Worm (Caenorhabditis elegans) whole organism, young adult: ENCODE data around the gene ugt-21.

Experiments used
- B0035.1 ChIP-seq: sonication (generic microtip); optimal IDR thresholded peaks from 2 replicates; lab custom pipeline; 2016; ENCODE audit warnings: missing genetic modification characterization, mild to moderate bottlenecking, missing compliant biosample characterization, missing genotype, missing genetic modification reagents
- B0261.1 ChIP-seq: sonication (generic microtip); optimal IDR thresholded peaks from 2 replicates; lab custom pipeline; 2016; ENCODE audit warnings: mild to moderate bottlenecking, missing genetic modification characterization, moderate library complexity, missing compliant biosample characterization
- C06A6.2 ChIP-seq: fragments of 200-800 bp; sonication (Bioruptor generic); conservative IDR thresholded peaks from 2 replicates; pipeline ENCODE4 v1.3.6; 2022; ENCODE audit warnings: missing genetic modification characterization, missing compliant biosample characterization
- C17E4.6 ChIP-seq: fragments of 200-800 bp; sonication (Bioruptor generic); IDR thresholded peaks from 2 replicates; pipeline ENCODE4 v1.3.6; 2022; ENCODE audit warnings: missing genetic modification reagents, missing genetic modification characterization, missing compliant biosample characterization
- D2030.7 ChIP-seq: fragments of 200-800 bp; sonication (Bioruptor generic); IDR thresholded peaks from 2 replicates; pipeline ENCODE4 v1.3.6; 2022; ENCODE audit warnings: missing genetic modification reagents, missing genetic modification characterization, missing compliant biosample characterization
- F22D6.2 ChIP-seq: sonication (generic microtip); optimal IDR thresholded peaks from 2 replicates; lab custom pipeline; 2016; ENCODE audit warnings: mild to moderate bottlenecking, missing genetic modification characterization, missing compliant biosample characterization
- F39B2.1 ChIP-seq: fragments of 200-800 bp; sonication (Bioruptor generic); IDR thresholded peaks from 2 replicates; pipeline ENCODE4 v1.3.6; 2022; ENCODE audit warnings: missing genetic modification reagents, missing genetic modification characterization, missing compliant biosample characterization
- F57A8.1 ChIP-seq: fragments of 200-800 bp; sonication (Bioruptor generic); optimal IDR thresholded peaks from 2 replicates; lab custom pipeline; 2018; ENCODE audit warnings: mild to moderate bottlenecking, missing genetic modification characterization, moderate library complexity, missing compliant biosample characterization
- K11D2.4 ChIP-seq: fragments of 200-800 bp; sonication (Bioruptor generic); IDR thresholded peaks from 2 replicates; pipeline ENCODE4 v1.3.6; 2022; ENCODE audit warnings: missing genetic modification reagents, missing genetic modification characterization, missing compliant biosample characterization
- T26A5.8 ChIP-seq: sonication (generic microtip); optimal IDR thresholded peaks from 2 replicates; lab custom pipeline; 2016; ENCODE audit warnings: missing genetic modification characterization, missing compliant biosample characterization
- Y67H2A.10 ChIP-seq: fragments of 200-800 bp; sonication (Bioruptor generic); conservative IDR thresholded peaks from 2 replicates; pipeline ENCODE4 v1.3.6; 2022; ENCODE audit warnings: missing genetic modification reagents, missing genetic modification characterization, missing compliant biosample characterization
- Y95B8A.8 ChIP-seq: fragments of 200-800 bp; sonication (Bioruptor generic); IDR thresholded peaks from 2 replicates; pipeline ENCODE4 v1.3.6; 2022; ENCODE audit warnings: missing genetic modification reagents, missing genetic modification characterization, missing compliant biosample characterization
- ZK185.1 ChIP-seq: sonication (generic microtip); optimal IDR thresholded peaks from 2 replicates; lab custom pipeline; 2016; ENCODE audit warnings: mild to moderate bottlenecking, missing genetic modification characterization, missing compliant biosample characterization; ENCODE audit not compliant: poor library complexity, severe bottlenecking
- athp-1 ChIP-seq: sonication (generic microtip); optimal IDR thresholded peaks from 2 replicates; lab custom pipeline; 2017; ENCODE audit warnings: mild to moderate bottlenecking, missing genetic modification characterization, missing compliant biosample characterization
- ceh-27 ChIP-seq: fragments of 200-800 bp; sonication (Bioruptor generic); optimal IDR thresholded peaks from 2 replicates; lab custom pipeline; 2018; ENCODE audit warnings: mild to moderate bottlenecking, missing genetic modification characterization, moderate library complexity, missing compliant biosample characterization
- ceh-79 ChIP-seq: sonication (generic microtip); optimal IDR thresholded peaks from 2 replicates; lab custom pipeline; 2017; ENCODE audit warnings: mild to moderate bottlenecking, missing genetic modification characterization, missing compliant biosample characterization
- dpl-1 ChIP-seq: fragments of 150-350 bp; optimal IDR thresholded peaks from 2 replicates; lab custom pipeline; 2014; ENCODE audit warnings: missing biosample characterization, missing genetic modification reagents, missing genetic modification characterization
- egl-44 ChIP-seq: fragments of 200-800 bp; sonication (Bioruptor generic); IDR thresholded peaks from 2 replicates; pipeline ENCODE4 v1.3.6; 2022; ENCODE audit warnings: missing genetic modification reagents, missing genetic modification characterization, missing compliant biosample characterization
- fkh-3 ChIP-seq: sonication (generic microtip); optimal IDR thresholded peaks from 2 replicates; lab custom pipeline; 2016; ENCODE audit warnings: mild to moderate bottlenecking, missing genetic modification characterization, missing compliant biosample characterization
- hlh-12 ChIP-seq: sonication (generic microtip); optimal IDR thresholded peaks from 2 replicates; lab custom pipeline; 2016; ENCODE audit warnings: missing genetic modification characterization, missing compliant biosample characterization
- hmg-20 ChIP-seq: fragments of 200-800 bp; sonication (Bioruptor generic); IDR thresholded peaks from 2 replicates; pipeline ENCODE4 v1.3.6; 2022; ENCODE audit warnings: missing genetic modification reagents, missing genetic modification characterization, missing compliant biosample characterization
- lir-1 ChIP-seq: fragments of 200-800 bp; sonication (Bioruptor generic); conservative IDR thresholded peaks from 2 replicates; pipeline ENCODE4 v1.3.6; 2022; ENCODE audit warnings: missing genetic modification reagents, missing genetic modification characterization, missing compliant biosample characterization
- mel-28 ChIP-seq: sonication (generic microtip); optimal IDR thresholded peaks from 2 replicates; lab custom pipeline; 2016; ENCODE audit warnings: borderline replicate concordance, mild to moderate bottlenecking, missing genetic modification characterization, missing compliant biosample characterization
- pha-4 ChIP-seq: fragments of 150-350 bp; sonication (generic microtip); optimal IDR thresholded peaks from 2 replicates; lab custom pipeline; 2014; ENCODE audit warnings: missing biosample characterization, missing genetic modification reagents, missing genetic modification characterization
- sdz-38 ChIP-seq: sonication (generic microtip); optimal IDR thresholded peaks from 2 replicates; lab custom pipeline; 2016; ENCODE audit warnings: missing genotype, missing genetic modification characterization, missing compliant biosample characterization
- snpc-1.1 ChIP-seq: sonication (generic microtip); optimal IDR thresholded peaks from 2 replicates; lab custom pipeline; 2017; ENCODE audit warnings: missing genetic modification characterization, mild to moderate bottlenecking, missing compliant biosample characterization, antibody characterized with exemption, moderate library complexity, missing genotype, missing genetic modification reagents; ENCODE audit not compliant: insufficient read depth
- snpc-1.3 ChIP-seq: sonication (generic microtip); optimal IDR thresholded peaks from 2 replicates; lab custom pipeline; 2017; ENCODE audit warnings: missing genetic modification characterization, mild to moderate bottlenecking, missing compliant biosample characterization, antibody characterized with exemption, moderate library complexity, missing genotype, missing genetic modification reagents; ENCODE audit not compliant: insufficient read depth
- snpc-3.4 ChIP-seq: sonication (generic microtip); optimal IDR thresholded peaks from 2 replicates; lab custom pipeline; 2017; ENCODE audit warnings: missing genetic modification characterization, mild to moderate bottlenecking, missing compliant biosample characterization, antibody characterized with exemption, moderate library complexity, missing genotype, missing genetic modification reagents
- zim-3 ChIP-seq: sonication (generic microtip); optimal IDR thresholded peaks from 2 replicates; lab custom pipeline; 2017; ENCODE audit warnings: mild to moderate bottlenecking, missing genetic modification characterization, moderate library complexity, missing compliant biosample characterization
- ztf-18 ChIP-seq: sonication (generic microtip); optimal IDR thresholded peaks from 2 replicates; lab custom pipeline; 2016; ENCODE audit warnings: missing genotype, mild to moderate bottlenecking, missing genetic modification characterization, missing compliant biosample characterization
- ztf-26 ChIP-seq: sonication (generic microtip); optimal IDR thresholded peaks from 2 replicates; lab custom pipeline; 2017; ENCODE audit warnings: missing genetic modification characterization, missing compliant biosample characterization
- ztf-28 ChIP-seq: fragments of 200-800 bp; sonication (Bioruptor generic); IDR thresholded peaks from 2 replicates; pipeline ENCODE4 v1.3.6; 2022; ENCODE audit warnings: missing genetic modification reagents, missing genetic modification characterization, missing compliant biosample characterization

The ugt-21 gene

ce11 chrIV:9488315-9488714 is 11.8 kb upstream of the ugt-21 start, which contains the start of gene sru-1:
Gene sru-1 (plus strand): TSS chrIV:9488615.
- TF ChIP-seq K11D2.4 (GFP tag; lab: Robert Waterston, UW) (no peak), D2030.7 (GFP tag; lab: Robert Waterston, UW) (no peak)
- TF ChIP-seq, all 124 proteins: peak for 0

ce11 chrIV:9490320-9490719 is 9.8 kb upstream of the ugt-21 start, which contains the start of gene sru-6:
Gene sru-6 (plus strand): TSS chrIV:9490620.
- TF ChIP-seq F22D6.2 (tag; lab: Kevin White, UChicago): no peak
- no peak for TF ChIP-seq C17E4.6 (GFP tag; lab: Robert Waterston, UW)
- TF ChIP-seq ztf-18: no peak
- no peak for TF ChIP-seq zim-3
- no peak for TF ChIP-seq C06A6.2 (GFP tag; lab: Robert Waterston, UW)
- no peak for TF ChIP-seq B0035.1 (tag; lab: Kevin White, UChicago)

ce11 chrIV:9496306-9496705 is 3.8 kb upstream of the ugt-21 start, which contains the start of gene sru-3:
Gene sru-3 (plus strand): TSS chrIV:9496606.
- TF ChIP-seq ztf-26 (tag; lab: Kevin White, UChicago) (no peak), snpc-1.1 (tag; lab: Kevin White, UChicago) (no peak), ztf-28 (GFP tag; lab: Robert Waterston, UW) (no peak), pha-4 (tag; lab: Kevin White, UChicago) (no peak), mel-28 (tag; lab: Kevin White, UChicago) (no peak), C06A6.2 (GFP tag; lab: Robert Waterston, UW) (no peak), ceh-79 (no peak)
- TF ChIP-seq, all 124 proteins: peak for 0

- TF ChIP-seq ceh-79 (no peak), Y95B8A.8 (GFP tag; lab: Robert Waterston, UW) (no peak), lir-1 (GFP tag; lab: Robert Waterston, UW) (no peak)
These were observed 2.0 kb upstream of the ugt-21 start, which contains the start of gene sru-4 for ce11 chrIV:9498088-9498487. Gene sru-4 (plus strand): TSS chrIV:9498388.

- TF ChIP-seq ZK185.1 (tag; lab: Kevin White, UChicago) (no peak), ceh-27 (GFP tag; lab: Kevin White, UChicago) (no peak), sdz-38 (tag; lab: Kevin White, UChicago) (no peak), hlh-12 (tag; lab: Kevin White, UChicago) (no peak), snpc-3.4 (tag; lab: Kevin White, UChicago) (no peak), zim-3 (no peak), B0261.1 (tag; lab: Kevin White, UChicago) (no peak), snpc-1.3 (tag; lab: Kevin White, UChicago) (no peak), Y67H2A.10 (GFP tag; lab: Robert Waterston, UW) (no peak), hmg-20 (GFP tag; lab: Robert Waterston, UW) (no peak), F39B2.1 (GFP tag; lab: Robert Waterston, UW) (no peak), egl-44 (no peak), dpl-1 (GFP tag; lab: Kevin White, UChicago) (no peak), F57A8.1 (GFP tag; lab: Kevin White, UChicago) (no peak), T26A5.8 (no peak), athp-1 (tag; lab: Kevin White, UChicago) (no peak), fkh-3 (tag; lab: Kevin White, UChicago) (no peak)
These were observed 475 bp upstream of the ugt-21 start for ce11 chrIV:9499636-9500035.
